Fruit fly (Drosophila melanogaster): ENCODE measurements around the gene CG13643.

The CG13643 gene

DNA sequence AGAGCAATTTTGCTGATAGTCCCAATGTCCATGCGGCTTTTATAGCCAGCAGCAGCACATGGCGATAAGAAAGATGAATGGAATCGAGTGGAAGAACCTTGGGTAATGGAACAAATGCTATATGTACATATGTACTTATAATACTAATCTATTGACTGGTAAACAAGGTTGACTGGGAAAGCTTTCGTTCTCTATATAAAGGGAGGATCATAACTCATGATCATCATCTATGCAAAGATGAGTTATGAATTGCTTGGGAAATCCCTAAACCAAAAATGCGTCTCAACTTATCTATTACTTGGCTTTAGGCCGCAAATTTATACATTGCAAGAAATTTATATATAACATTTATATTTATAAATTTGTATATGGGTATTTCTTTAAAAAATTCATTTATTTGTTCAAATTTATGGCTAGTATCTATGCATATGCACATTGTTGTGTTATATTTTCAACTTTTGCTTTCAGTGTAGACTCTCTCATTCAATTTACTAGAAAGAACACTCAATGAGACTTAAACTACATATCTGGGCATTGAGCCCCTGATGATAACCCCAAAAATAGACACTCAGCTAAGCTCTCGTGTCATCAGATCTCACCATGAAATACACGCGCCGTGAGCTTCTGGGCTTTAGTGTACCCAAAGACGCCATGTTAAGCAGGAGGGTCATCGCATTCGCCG, 40.9 kb downstream of the CG13643 start, which contains the start of the genes Srg1 and Elal (continued):
- TF ChIP-seq CG6654 (GFP tag; optimal IDR thresholded peaks at IDR 0.05) (no peak), lov (optimal IDR thresholded peaks at IDR 0.05) (no peak), lov (GFP tag; IDR thresholded peaks at IDR 0.05) (no peak), Sox102F (GFP tag; optimal IDR thresholded peaks at IDR 0.05) (no peak), ranshi (GFP tag; IDR thresholded peaks at IDR 0.05) (0 out of 2 replicates have a peak, but pooled peaks have one; percentile 39), CG3847 (GFP tag; IDR thresholded peaks at IDR 0.05) (peak; percentile 31; the same call in 1 of the 2 replicates), chn (GFP tag; optimal IDR thresholded peaks at IDR 0.05) (no peak), CG8924 (tag; optimal IDR thresholded peaks at IDR 0.05) (peak; percentile 35), mam (GFP tag; optimal IDR thresholded peaks at IDR 0.05) (no peak), TFAM (GFP tag; optimal IDR thresholded peaks at IDR 0.05) (no peak), Med (GFP tag) (peak; percentile 63), Hsf (GFP tag; optimal IDR thresholded peaks at IDR 0.05) (no peak), CG11695 (GFP tag; IDR thresholded peaks at IDR 0.05) (peak; percentile 33; the same call in 1 of the 3 replicates), CG42726 (GFP tag; IDR thresholded peaks at IDR 0.05; ENCODE audit: partially characterized antibody) (no peak), BtbVII (GFP tag; optimal IDR thresholded peaks at IDR 0.05) (no peak), CG5245 (GFP tag; optimal IDR thresholded peaks at IDR 0.05) (no peak), row (GFP tag; IDR thresholded peaks at IDR 0.05) (peak; percentile 60), CG12942 (GFP tag; optimal IDR thresholded peaks at IDR 0.05) (no peak), Optix (GFP tag; IDR thresholded peaks at IDR 0.05) (no peak), ato (GFP tag; IDR thresholded peaks at IDR 0.05; ENCODE audit: partially characterized antibody) (no peak), zfh1 (GFP tag; IDR thresholded peaks at IDR 0.05) (no peak), CG6689 (GFP tag; IDR thresholded peaks at IDR 0.05) (no peak), CG11456 (GFP tag; IDR thresholded peaks at IDR 0.05) (no peak), gsb-n (tag; optimal IDR thresholded peaks at IDR 0.05) (peak; percentile 5), CG17328 (GFP tag; IDR thresholded peaks at IDR 0.05) (0 out of 2 replicates have a peak, but pooled peaks have one; percentile 17), CG8765 (GFP tag; IDR thresholded peaks at IDR 0.05) (no peak), bab2 (GFP tag; optimal IDR thresholded peaks at IDR 0.05) (no peak), C15 (GFP tag; IDR thresholded peaks at IDR 0.05) (no peak), CG12219 (GFP tag; optimal IDR thresholded peaks at IDR 0.05) (no peak), aop (GFP tag; IDR thresholded peaks at IDR 0.05) (no peak), cas (GFP tag; IDR thresholded peaks at IDR 0.05) (no peak), CG6272 (GFP tag; IDR thresholded peaks at IDR 0.05) (no peak), HHEX (GFP tag; optimal IDR thresholded peaks at IDR 0.05) (no peak), seq (GFP tag; IDR thresholded peaks at IDR 0.05) (no peak), CkIIα-i1 (GFP tag; IDR thresholded peaks at IDR 0.05) (no peak), fd3F (GFP tag; optimal IDR thresholded peaks at IDR 0.05) (no peak), Stat92E (GFP tag; optimal IDR thresholded peaks at IDR 0.05) (no peak), CG13123 (GFP tag; optimal IDR thresholded peaks at IDR 0.05) (no peak), Nf-YA (GFP tag; IDR thresholded peaks at IDR 0.05) (no peak), CG15073 (GFP tag; optimal IDR thresholded peaks at IDR 0.05) (no peak), Sry-β (GFP tag; optimal IDR thresholded peaks at IDR 0.05) (no peak), danr (GFP tag; IDR thresholded peaks at IDR 0.05) (no peak), Hey (tag; optimal IDR thresholded peaks at IDR 0.05) (no peak), CG10274 (GFP tag; optimal IDR thresholded peaks at IDR 0.05) (no peak), odd (GFP tag; optimal IDR thresholded peaks at IDR 0.05) (no peak), CG10209 (GFP tag; optimal IDR thresholded peaks at IDR 0.05) (peak; percentile 6), ssp (GFP tag; IDR thresholded peaks at IDR 0.05) (no peak), Rfx (GFP tag; IDR thresholded peaks at IDR 0.05) (peak; percentile 44; the same call in 1 of the 2 replicates), shn (GFP tag; optimal IDR thresholded peaks at IDR 0.05) (no peak), corto (GFP tag; optimal IDR thresholded peaks at IDR 0.05) (no peak), CG3065 (GFP tag; optimal IDR thresholded peaks at IDR 0.05) (no peak)
